Fruit fly (Drosophila melanogaster) S2 (cell line): Measurements from ENCODE around the gene CycA.

ENCODE experiments used
- CG8478 ChIP-seq: fragments of >200 bp; optimal IDR thresholded peaks from 2 replicates; lab custom pipeline; 2018
- CTCF ChIP-seq, 2 experiments: fragments of >200 bp; optimal IDR thresholded peaks; 2 replicates each; lab custom pipeline; 2018

The CycA gene

dm6 chr3L:11828730-11829129, 4.6 kb downstream of the CycA start, which contains the start of gene CG7264:
Gene CG7264 (plus strand): TSS chr3L:11829030.
- TF ChIP-seq CTCF (optimal IDR thresholded peaks at IDR 0.05; lab: Kevin White, UChicago) (no peak), CG8478 (lab: Kevin White, UChicago) (no peak)

DNA sequence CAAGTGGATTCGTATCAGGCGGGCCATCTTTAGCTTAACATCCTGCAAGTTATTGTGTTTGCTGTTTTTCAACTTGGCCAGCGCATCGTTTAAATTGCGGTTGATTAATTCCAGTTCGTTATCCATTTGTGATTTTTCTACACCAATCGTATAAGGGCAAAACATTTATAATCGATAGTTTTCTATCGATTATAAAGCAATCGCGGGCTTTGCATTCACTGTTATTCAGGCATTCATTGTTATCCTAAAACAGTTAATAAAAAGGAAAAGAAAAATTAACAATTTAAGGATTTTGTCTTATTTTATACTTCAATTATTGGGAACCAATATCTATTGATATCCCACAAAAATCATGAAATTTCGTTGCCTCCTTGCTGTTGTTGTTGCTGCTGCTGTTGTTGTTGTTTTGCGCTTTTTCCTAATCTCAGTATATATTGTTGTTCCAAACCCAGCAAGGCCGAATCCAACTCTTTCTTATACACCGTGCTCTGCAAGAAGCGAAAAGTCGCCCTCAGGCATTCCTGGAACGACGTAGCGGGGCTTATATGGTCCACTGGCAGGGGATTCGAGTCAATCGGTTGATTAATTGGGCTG, 7.7 kb downstream of the CycA start, which contains the start of gene CG32095:
Gene CG32095, minus strand, starts transcription at position 173 of the 594 bp plus-strand sequence.
- TF ChIP-seq CTCF (optimal IDR thresholded peaks at IDR 0.05; lab: Kevin White, UChicago) (no peak), CG8478 (lab: Kevin White, UChicago) (no peak)

- TF ChIP-seq CTCF (optimal IDR thresholded peaks at IDR 0.05; lab: Kevin White, UChicago), result no peak
- no peak for TF ChIP-seq CG8478 (lab: Kevin White, UChicago)
Observed at dm6 chr3L:11822446-11823334, 10.7 kb downstream of the CycA start, which contains the start of gene RpL10Ab. Gene RpL10Ab (plus strand): TSS chr3L:11822851.

- no peak for TF ChIP-seq CTCF (optimal IDR thresholded peaks at IDR 0.05; lab: Kevin White, UChicago)
Observed at dm6 chr3L:11821723-11822445, 11.5 kb downstream of the CycA start, which contains the start of the genes CG11597 and CG5946. Gene CG11597 (minus strand): TSS chr3L:11822275. Gene CG5946 (minus strand): TSS chr3L:11822275.

- TF ChIP-seq CTCF (optimal IDR thresholded peaks at IDR 0.05; lab: Kevin White, UChicago) (no peak), CG8478 (lab: Kevin White, UChicago) (no peak)
Observed at dm6 chr3L:11819639-11820456, 13.5 kb downstream of the CycA start.

DNA sequence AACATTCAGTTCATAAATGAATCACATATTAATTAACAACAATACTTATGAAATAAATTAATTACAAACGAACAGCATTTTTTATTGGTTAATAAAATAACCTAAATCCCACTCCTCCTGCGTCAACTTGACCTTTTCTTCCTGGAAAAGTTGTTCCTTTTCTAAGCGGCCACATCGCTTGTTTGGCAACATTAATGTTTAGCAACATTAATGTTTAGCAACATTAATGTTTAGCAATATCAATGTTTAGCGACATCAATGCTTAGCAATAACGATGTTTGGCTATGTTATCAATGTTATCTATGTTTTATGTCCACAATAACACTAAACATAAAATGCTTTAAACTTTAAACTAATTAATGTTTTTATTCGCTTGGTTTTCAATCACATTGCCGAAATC, 16.7 kb downstream of the CycA start:
- TF ChIP-seq CG8478 (lab: Kevin White, UChicago) (no peak), CTCF (optimal IDR thresholded peaks at IDR 0.05; lab: Kevin White, UChicago) (no peak)

- TF ChIP-seq CG8478 (lab: Kevin White, UChicago) (no peak), CTCF (optimal IDR thresholded peaks at IDR 0.05; lab: Kevin White, UChicago) (peak in 1 of 2 experiments; percentile 12)
Observed at dm6 chr3L:11815220-11815797, 18.1 kb downstream of the CycA start, which contains the start of gene CG14130. Gene CG14130 (plus strand): TSS chr3L:11815444.

DNA sequence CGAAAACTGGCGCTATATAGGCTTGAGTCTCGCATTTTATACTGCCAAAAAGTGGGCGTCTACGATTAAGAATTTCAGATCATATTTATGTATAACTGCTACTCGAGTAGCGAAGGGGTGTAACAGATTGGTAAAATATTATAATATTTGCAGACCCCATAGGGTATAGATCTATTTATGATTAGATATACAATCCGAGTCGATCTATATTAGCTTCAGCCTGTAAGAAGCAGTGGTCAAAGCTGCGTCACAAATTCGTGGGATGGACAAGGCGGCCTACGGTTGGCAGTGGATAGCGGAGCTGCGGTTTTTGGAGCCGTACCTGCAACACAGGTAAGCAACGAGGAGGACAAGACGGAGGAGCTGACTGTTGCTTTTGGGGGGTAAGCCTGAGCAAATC, 18.7 kb downstream of the CycA start, which contains the start of gene Cubn2:
Gene Cubn2, minus strand, starts transcription at position 101 of the 400 bp plus-strand sequence.
- TF ChIP-seq CG8478 (lab: Kevin White, UChicago) (no peak), CTCF (optimal IDR thresholded peaks at IDR 0.05; lab: Kevin White, UChicago) (no peak)

dm6 chr3L:11801622-11802021, 31.8 kb downstream of the CycA start:
- TF ChIP-seq CG8478 (lab: Kevin White, UChicago) (no peak), CTCF (optimal IDR thresholded peaks at IDR 0.05; lab: Kevin White, UChicago) (no peak)

dm6 chr3L:11800761-11801160, 32.6 kb downstream of the CycA start, which contains the start of gene Gcat:
Gene Gcat (minus strand): TSS chr3L:11800861.
- TF ChIP-seq CTCF (optimal IDR thresholded peaks at IDR 0.05; lab: Kevin White, UChicago) (no peak), CG8478 (lab: Kevin White, UChicago) (no peak)

DNA sequence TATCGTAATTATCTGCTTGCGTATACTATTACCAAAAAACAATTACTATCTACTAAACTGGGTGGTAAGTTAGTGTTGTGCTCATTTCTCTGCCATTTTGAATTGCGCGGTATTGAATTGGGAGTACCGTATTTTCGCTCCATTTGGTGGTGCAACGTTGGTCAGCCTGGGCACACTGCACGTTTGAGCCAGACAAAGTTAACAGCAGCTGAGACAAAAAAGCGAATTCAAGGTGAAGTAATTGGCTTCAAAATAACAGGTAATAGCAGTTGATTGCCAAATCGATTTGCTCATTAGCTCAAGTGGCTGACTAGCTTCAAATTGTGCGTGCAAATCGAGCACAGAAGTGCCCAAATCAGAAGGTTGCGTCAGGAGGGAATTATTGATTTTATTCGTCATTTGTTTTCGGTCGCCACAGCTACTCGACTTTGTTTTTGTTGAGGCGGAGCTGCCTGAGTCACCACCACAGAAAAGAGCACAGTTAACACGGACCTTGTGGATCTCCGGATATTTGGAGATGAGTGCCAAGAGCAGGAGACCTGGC, 37.9 kb downstream of the CycA start, which contains the start of gene Klp68D:
Gene Klp68D, plus strand, starts transcription at position 175 of the 544 bp plus-strand sequence.
- TF ChIP-seq CTCF (optimal IDR thresholded peaks at IDR 0.05; lab: Kevin White, UChicago), result no peak
- TF ChIP-seq CG8478 (lab: Kevin White, UChicago), result no peak

DNA sequence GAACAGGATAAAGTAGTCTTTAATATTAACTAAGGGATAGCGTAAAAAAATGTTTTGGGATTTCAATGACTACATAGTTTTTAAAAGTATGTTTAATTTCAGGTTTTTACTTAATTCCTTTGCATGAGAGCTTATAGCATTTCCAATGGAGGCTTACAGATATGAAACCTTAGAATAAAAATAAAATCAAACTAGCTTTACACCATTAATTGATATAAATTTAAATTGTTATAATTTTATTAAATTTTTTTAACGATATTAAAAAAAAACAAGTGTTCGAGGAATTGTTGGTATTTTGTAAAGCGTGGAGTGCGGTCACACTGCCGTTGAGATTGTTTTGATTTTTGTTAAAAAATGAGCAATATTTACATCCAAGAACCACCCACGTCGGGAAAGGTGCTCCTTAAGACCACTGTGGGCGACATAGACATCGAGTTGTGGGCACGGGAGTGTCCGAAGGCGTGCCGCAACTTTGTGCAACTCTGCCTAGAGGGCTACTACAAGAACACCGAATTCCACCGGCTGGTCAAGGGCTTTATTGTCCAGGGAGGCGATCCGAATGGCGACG, 40.1 kb downstream of the CycA start, which contains the start of the genes twy and CG10907:
Gene twy, minus strand, starts transcription at position 51 of the 568 bp plus-strand sequence.
Gene CG10907, plus strand, starts transcription at position 282 of the 568 bp plus-strand sequence.
- TF ChIP-seq CTCF (optimal IDR thresholded peaks at IDR 0.05; lab: Kevin White, UChicago) (no peak), CG8478 (lab: Kevin White, UChicago) (no peak)
